Fruit fly (Drosophila melanogaster) whole organism, embryonic: ENCODE measurements around the gene Tailor.
A peak's percentile ranks its signal among the peaks of the same experiment; 100 is the strongest.

Experiments
- Awh ChIP-seq: fragments of 200-800 bp; sonication (Bioruptor generic); IDR thresholded peaks from 2 replicates; pipeline ENCODE4, ENCODE4 v1.3.6; 2022; ENCODE audit warnings: missing biosample characterization, missing genetic modification characterization
- Bdp1 ChIP-seq: fragments of 200-800 bp; sonication (Bioruptor generic); optimal IDR thresholded peaks from 3 replicates; lab custom pipeline; 2016; ENCODE audit warnings: missing biosample characterization, missing genetic modification characterization
- CG1529 ChIP-seq: fragments of 200-800 bp; sonication (Bioruptor generic); optimal IDR thresholded peaks from 3 replicates; lab custom pipeline; 2018; ENCODE audit warnings: missing biosample characterization, missing genetic modification characterization
- CG1647 ChIP-seq: fragments of 200-800 bp; sonication (Bioruptor generic); optimal IDR thresholded peaks from 3 replicates; lab custom pipeline; 2016; ENCODE audit warnings: missing biosample characterization, missing genetic modification characterization
- CG17361 ChIP-seq: fragments of 200-800 bp; sonication (Bioruptor generic); IDR thresholded peaks from 3 replicates; pipeline ENCODE4 v1.3.6; 2022; ENCODE audit warnings: missing biosample characterization, missing genetic modification characterization
- CG17612 ChIP-seq: fragments of 200-800 bp; sonication (Bioruptor generic); IDR thresholded peaks from 2 replicates; pipeline ENCODE4 v1.3.6; 2022; ENCODE audit warnings: missing biosample characterization, missing genetic modification characterization
- CG17912 ChIP-seq: fragments of 200-800 bp; sonication (Bioruptor generic); optimal IDR thresholded peaks from 2 replicates; lab custom pipeline; 2018; ENCODE audit warnings: missing biosample characterization, mild to moderate bottlenecking, missing genetic modification characterization
- CG2678 ChIP-seq: fragments of 200-800 bp; sonication (Bioruptor generic); optimal IDR thresholded peaks from 3 replicates; lab custom pipeline; 2019; ENCODE audit warnings: missing biosample characterization, mild to moderate bottlenecking, missing genetic modification characterization, moderate library complexity
- CG2875 ChIP-seq: fragments of 200-800 bp; sonication (Bioruptor generic); optimal IDR thresholded peaks from 2 replicates; lab custom pipeline; 2017; ENCODE audit warnings: missing biosample characterization, mild to moderate bottlenecking, missing genetic modification characterization, missing genetic modification reagents
- CG32767 ChIP-seq: fragments of 200-800 bp; sonication (Bioruptor generic); IDR thresholded peaks from 2 replicates; pipeline ENCODE4 v1.3.6; 2022; ENCODE audit warnings: missing biosample characterization, missing genetic modification characterization
- CG4404 ChIP-seq: fragments of 200-800 bp; sonication (Bioruptor generic); IDR thresholded peaks from 2 replicates; pipeline ENCODE4 v1.3.6; 2022; ENCODE audit warnings: missing biosample characterization, missing genetic modification characterization
- CG4617 ChIP-seq: fragments of 200-800 bp; sonication (Bioruptor generic); optimal IDR thresholded peaks from 3 replicates; lab custom pipeline; 2016; ENCODE audit warnings: missing biosample characterization, missing genetic modification characterization, borderline replicate concordance
- CG4820 ChIP-seq: fragments of 200-800 bp; sonication (Bioruptor generic); optimal IDR thresholded peaks from 3 replicates; lab custom pipeline; 2016; ENCODE audit warnings: missing biosample characterization, missing genetic modification characterization
- CG9817 ChIP-seq: fragments of 200-800 bp; sonication (Bioruptor generic); optimal IDR thresholded peaks from 2 replicates; lab custom pipeline; 2018; ENCODE audit warnings: missing biosample characterization, mild to moderate bottlenecking, missing genetic modification characterization, moderate library complexity
- D19A ChIP-seq: fragments of 200-800 bp; optimal IDR thresholded peaks from 3 replicates; lab custom pipeline; 2019; ENCODE audit warnings: missing biosample characterization, mild to moderate bottlenecking, missing genetic modification characterization, moderate library complexity
- Dad ChIP-seq: fragments of 200-800 bp; sonication (Bioruptor generic); optimal IDR thresholded peaks from 3 replicates; lab custom pipeline; 2016; ENCODE audit warnings: missing biosample characterization, missing genetic modification characterization
- Eip74EF ChIP-seq, 2 experiments: fragments of 200-800 bp in 1 of 2; fragments of >200 bp in 1 of 2; sonication (Bioruptor generic) in 1 of 2; optimal IDR thresholded peaks; 2 replicates each; lab custom pipeline; 2017 to 2019; ENCODE audit warnings: missing biosample characterization in 2 of 2, missing genetic modification characterization in 2 of 2, mild to moderate bottlenecking in 1 of 2, moderate library complexity in 1 of 2
- HLH3B ChIP-seq: fragments of 200-800 bp; sonication (Bioruptor generic); IDR thresholded peaks from 2 replicates; pipeline ENCODE4 v1.3.6; 2022; ENCODE audit warnings: missing biosample characterization, missing genetic modification characterization
- Hr3 ChIP-seq: fragments of 200-800 bp; sonication (Bioruptor generic); optimal IDR thresholded peaks from 3 replicates; lab custom pipeline; 2016; ENCODE audit warnings: missing biosample characterization, missing genetic modification characterization
- Hr51 ChIP-seq, 2 experiments: fragments of 200-800 bp; sonication (Bioruptor generic); optimal IDR thresholded peaks; 2 replicates in 1 of 2; 3 replicates in 1 of 2; lab custom pipeline; 2016 to 2018; ENCODE audit warnings: missing biosample characterization in 2 of 2, missing genetic modification characterization in 2 of 2, mild to moderate bottlenecking in 1 of 2, moderate library complexity in 1 of 2
- Hsf ChIP-seq: fragments of 200-800 bp; sonication (Bioruptor generic); optimal IDR thresholded peaks from 3 replicates; lab custom pipeline; 2016; ENCODE audit warnings: missing biosample characterization, missing genetic modification characterization
- Jarid2 ChIP-seq: fragments of 200-800 bp; sonication (Bioruptor generic); optimal IDR thresholded peaks from 3 replicates; lab custom pipeline; 2017; ENCODE audit warnings: mild to moderate bottlenecking, missing biosample characterization, missing genetic modification reagents, missing genetic modification characterization
- Lim3 ChIP-seq: fragments of 200-800 bp; sonication (Bioruptor generic); IDR thresholded peaks from 2 replicates; pipeline ENCODE4 v1.3.6; 2022; ENCODE audit warnings: missing biosample characterization, missing genetic modification characterization
- Myb ChIP-seq: fragments of 200-800 bp; sonication (Bioruptor generic); optimal IDR thresholded peaks from 2 replicates; lab custom pipeline; 2016; ENCODE audit warnings: missing biosample characterization, missing genetic modification characterization
- Nf-YB ChIP-seq: fragments of 200-800 bp; sonication (Bioruptor generic); optimal IDR thresholded peaks from 3 replicates; lab custom pipeline; 2019; ENCODE audit warnings: missing biosample characterization, mild to moderate bottlenecking, missing genetic modification characterization, moderate library complexity
- Oaz ChIP-seq: fragments of 200-800 bp; sonication (Bioruptor generic); IDR thresholded peaks from 2 replicates; pipeline ENCODE4 v1.3.6; 2022; ENCODE audit warnings: missing biosample characterization, missing genetic modification characterization
- Optix ChIP-seq: fragments of 200-800 bp; sonication (Bioruptor generic); IDR thresholded peaks from 3 replicates; pipeline ENCODE4 v1.3.6; 2022; ENCODE audit warnings: missing biosample characterization, missing genetic modification characterization
- Ptx1 ChIP-seq: fragments of 200-800 bp; sonication (Bioruptor generic); IDR thresholded peaks from 2 replicates; pipeline ENCODE4 v1.3.6; 2022; ENCODE audit warnings: missing biosample characterization, missing genetic modification characterization
- Rfx ChIP-seq: fragments of 200-800 bp; sonication (Bioruptor generic); IDR thresholded peaks from 2 replicates; pipeline ENCODE4 v1.3.6; 2022; ENCODE audit warnings: missing biosample characterization, missing genetic modification characterization
- Rx ChIP-seq: fragments of 200-800 bp; sonication (Bioruptor generic); IDR thresholded peaks from 2 replicates; pipeline ENCODE4 v1.3.6; 2022; ENCODE audit warnings: missing biosample characterization, missing genetic modification characterization
- Ssrp ChIP-seq: fragments of 200-800 bp; sonication (Bioruptor generic); optimal IDR thresholded peaks from 2 replicates; lab custom pipeline; 2018; ENCODE audit warnings: missing biosample characterization, mild to moderate bottlenecking, missing genetic modification characterization, moderate library complexity
- ap ChIP-seq: fragments of 200-800 bp; sonication (Bioruptor generic); IDR thresholded peaks from 2 replicates; pipeline ENCODE4 v1.3.6; 2022; ENCODE audit warnings: missing biosample characterization, missing genetic modification characterization
- bcd ChIP-seq: fragments of 200-800 bp; sonication (Bioruptor generic); optimal IDR thresholded peaks from 2 replicates; lab custom pipeline; 2017; ENCODE audit warnings: missing biosample characterization, mild to moderate bottlenecking, missing genetic modification characterization
- bowl ChIP-seq: fragments of 200-800 bp; sonication (Bioruptor generic); IDR thresholded peaks from 2 replicates; pipeline ENCODE4 v1.3.6; 2022; ENCODE audit warnings: missing biosample characterization, missing genetic modification characterization
- bsh ChIP-seq, 2 experiments: fragments of 200-800 bp; sonication (Bioruptor generic); optimal IDR thresholded peaks; 2 replicates each; lab custom pipeline; 2017 to 2018; ENCODE audit warnings: mild to moderate bottlenecking in 2 of 2, missing biosample characterization in 2 of 2, missing genetic modification characterization in 2 of 2, moderate library complexity in 1 of 2
- btn ChIP-seq: fragments of 200-800 bp; sonication (Bioruptor generic); optimal IDR thresholded peaks from 2 replicates; lab custom pipeline; 2016; ENCODE audit warnings: missing biosample characterization, missing genetic modification characterization
- chm ChIP-seq: fragments of 200-800 bp; sonication (Bioruptor generic); IDR thresholded peaks from 2 replicates; pipeline ENCODE4 v1.3.6; 2022; ENCODE audit warnings: missing biosample characterization, missing genetic modification characterization
- crc ChIP-seq: fragments of 200-800 bp; sonication (Bioruptor generic); optimal IDR thresholded peaks from 2 replicates; lab custom pipeline; 2016; ENCODE audit warnings: missing biosample characterization, missing genetic modification characterization
- emc ChIP-seq: fragments of 200-800 bp; sonication (Bioruptor generic); optimal IDR thresholded peaks from 2 replicates; lab custom pipeline; 2016; ENCODE audit warnings: missing biosample characterization, missing genetic modification characterization
- h ChIP-seq: fragments of >200 bp; optimal IDR thresholded peaks from 2 replicates; lab custom pipeline; 2017
- ham ChIP-seq: fragments of 200-800 bp; sonication (Bioruptor generic); IDR thresholded peaks from 2 replicates; pipeline ENCODE4 v1.3.6; 2022; ENCODE audit warnings: missing biosample characterization, missing genetic modification characterization
- lola ChIP-seq, 3 experiments: fragments of >200 bp in 2 of 3; fragments of 200-800 bp in 1 of 3; sonication (Bioruptor generic) in 1 of 3; optimal IDR thresholded peaks; 2 replicates each; lab custom pipeline; 2017 to 2019; ENCODE audit warnings: missing biosample characterization in 3 of 3, missing genetic modification characterization in 3 of 3, mild to moderate bottlenecking in 1 of 3, moderate library complexity in 1 of 3
- lov ChIP-seq, 2 experiments: fragments of 200-800 bp in 1 of 2; fragments of >200 bp in 1 of 2; sonication (Bioruptor generic) in 1 of 2; IDR thresholded peaks in 1 of 2; optimal IDR thresholded peaks in 1 of 2; 2 replicates in 1 of 2; 3 replicates in 1 of 2; pipeline versions ENCODE4 v1.3.6 to Lab custom; 2017 to 2022; ENCODE audit warnings: missing biosample characterization in 1 of 2, missing genetic modification characterization in 1 of 2
- nerfin-1 ChIP-seq: fragments of 200-800 bp; sonication (Bioruptor generic); optimal IDR thresholded peaks from 3 replicates; lab custom pipeline; 2019; ENCODE audit warnings: missing biosample characterization, mild to moderate bottlenecking, missing genetic modification characterization, moderate library complexity
- nmo ChIP-seq: fragments of 200-800 bp; sonication (Bioruptor generic); optimal IDR thresholded peaks from 2 replicates; lab custom pipeline; 2018; ENCODE audit warnings: missing biosample characterization, mild to moderate bottlenecking, missing genetic modification characterization, moderate library complexity
- org-1 ChIP-seq: fragments of 200-800 bp; sonication (Bioruptor generic); optimal IDR thresholded peaks from 2 replicates; lab custom pipeline; 2017; ENCODE audit warnings: missing biosample characterization, missing genetic modification characterization
- pb ChIP-seq: fragments of 200-800 bp; sonication (Bioruptor generic); optimal IDR thresholded peaks from 3 replicates; lab custom pipeline; 2016; ENCODE audit warnings: missing biosample characterization, missing genetic modification characterization
- rib ChIP-seq: fragments of 200-800 bp; sonication (Bioruptor generic); IDR thresholded peaks from 2 replicates; pipeline ENCODE4 v1.3.6; 2022; ENCODE audit warnings: missing biosample characterization, missing genetic modification characterization
- sens-2 ChIP-seq: fragments of 200-800 bp; sonication (Bioruptor generic); IDR thresholded peaks from 2 replicates; pipeline ENCODE4 v1.3.6; 2022; ENCODE audit warnings: missing biosample characterization, missing genetic modification characterization
- wek ChIP-seq: fragments of 200-800 bp; sonication (Bioruptor generic); optimal IDR thresholded peaks from 3 replicates; lab custom pipeline; 2018; ENCODE audit warnings: missing biosample characterization, mild to moderate bottlenecking, missing genetic modification characterization, moderate library complexity
- yki ChIP-seq: fragments of >200 bp; optimal IDR thresholded peaks from 3 replicates; lab custom pipeline; 2018

Gene Tailor

DNA sequence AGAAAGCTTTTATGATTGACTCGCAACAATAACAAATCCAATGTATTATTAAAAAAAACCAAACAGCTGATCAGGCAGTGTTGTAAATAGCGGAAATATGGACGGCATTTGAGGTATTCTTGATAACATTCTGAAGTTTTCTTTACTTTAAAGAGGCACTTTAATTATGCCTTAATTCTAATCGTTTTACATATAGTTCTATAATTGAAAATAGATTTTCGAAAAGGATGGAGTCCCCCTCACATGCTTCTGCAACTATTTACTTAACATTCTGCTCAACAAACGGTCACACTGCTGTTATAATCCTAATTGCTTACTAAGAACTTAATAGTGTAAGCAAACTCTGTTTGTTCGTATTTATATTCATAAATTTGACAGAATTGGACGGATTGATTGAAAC is 42.1 kb upstream of the Tailor start, which contains the start of gene CG10068 (continued):
- TF ChIP-seq pb (GFP tag; lab: Kevin White, UChicago) (peak; percentile 61), CG4617 (GFP tag; lab: Kevin White, UChicago) (peak; percentile 78), Hsf (peak; percentile 90), Awh (GFP tag; lab: Robert Waterston, UW) (peak; percentile 94), emc (peak; percentile 69), CG4820 (GFP tag; lab: Kevin White, UChicago) (peak; percentile 84), Rfx (GFP tag; lab: Robert Waterston, UW) (peak; percentile 92), Eip74EF (GFP tag; optimal IDR thresholded peaks at IDR 0.05; lab: Kevin White, UChicago) (peak in 1 of 2 experiments; percentile 74), CG9817 (peak; percentile 69), sens-2 (GFP tag; lab: Robert Waterston, UW) (peak; percentile 92), bcd (GFP tag; lab: Kevin White, UChicago) (peak; percentile 87), org-1 (peak; percentile 73), CG2875 (peak; percentile 77), h (no peak), Hr51 (GFP tag; optimal IDR thresholded peaks at IDR 0.05; lab: Kevin White, UChicago) (peak; percentile 86 to 87), Oaz (GFP tag; lab: Robert Waterston, UW) (peak; percentile 81), CG4404 (GFP tag; lab: Robert Waterston, UW) (peak; percentile 83; the same call in 1 of the 2 replicates), CG17912 (peak; percentile 22), ap (GFP tag; lab: Robert Waterston, UW) (peak; percentile 85), CG2678 (tag; lab: Kevin White, UChicago) (peak; percentile 90), Ssrp (tag; lab: Kevin White, UChicago) (peak; percentile 80), chm (GFP tag; lab: Robert Waterston, UW) (peak; percentile 93), HLH3B (GFP tag; lab: Robert Waterston, UW) (peak; percentile 93), crc (GFP tag; lab: Kevin White, UChicago) (peak; percentile 76), Myb (GFP tag; lab: Kevin White, UChicago) (peak; percentile 56), wek (GFP tag; lab: Kevin White, UChicago) (peak; percentile 99), Bdp1 (GFP tag; lab: Kevin White, UChicago) (peak; percentile 90), Jarid2 (GFP tag; lab: Kevin White, UChicago) (peak; percentile 29), CG32767 (GFP tag; lab: Robert Waterston, UW) (peak; percentile 81), Ptx1 (GFP tag; lab: Robert Waterston, UW) (peak; percentile 90), CG1647 (GFP tag; lab: Kevin White, UChicago) (peak; percentile 75), yki (no peak), Nf-YB (GFP tag; lab: Kevin White, UChicago) (peak; percentile 76), Optix (peak; percentile 83), Dad (peak; percentile 87), CG17612 (GFP tag; lab: Robert Waterston, UW) (peak; percentile 74), bsh (GFP tag; optimal IDR thresholded peaks at IDR 0.05; lab: Kevin White, UChicago) (peak; percentile 30 to 91), rib (peak; percentile 64; the same call in 1 of the 2 replicates), Lim3 (GFP tag; lab: Robert Waterston, UW) (peak; percentile 50; the same call in 1 of the 2 replicates), bowl (GFP tag; lab: Robert Waterston, UW) (peak; percentile 87), nerfin-1 (tag; lab: Kevin White, UChicago) (peak; percentile 80), btn (GFP tag; lab: Kevin White, UChicago) (peak; percentile 85), lola (GFP tag; optimal IDR thresholded peaks at IDR 0.05; lab: Kevin White, UChicago) (peak in 1 of 3 experiments; percentile 91), lov (optimal IDR thresholded peaks at IDR 0.05; lab: Kevin White, UChicago) (no peak), lov (GFP tag; IDR thresholded peaks at IDR 0.05; lab: Robert Waterston, UW) (peak; percentile 94), CG1529 (GFP tag; lab: Kevin White, UChicago) (peak; percentile 79), CG17361 (peak; percentile 90), Hr3 (GFP tag; lab: Kevin White, UChicago) (peak; percentile 77), Rx (GFP tag; lab: Robert Waterston, UW) (peak; percentile 90), D19A (tag; lab: Kevin White, UChicago) (peak; percentile 83), ham (GFP tag; lab: Robert Waterston, UW) (no peak), nmo (GFP tag; lab: Kevin White, UChicago) (peak; percentile 94)
